Fruit fly (Drosophila melanogaster): ENCODE results near the gene CG14186.

DNA sequence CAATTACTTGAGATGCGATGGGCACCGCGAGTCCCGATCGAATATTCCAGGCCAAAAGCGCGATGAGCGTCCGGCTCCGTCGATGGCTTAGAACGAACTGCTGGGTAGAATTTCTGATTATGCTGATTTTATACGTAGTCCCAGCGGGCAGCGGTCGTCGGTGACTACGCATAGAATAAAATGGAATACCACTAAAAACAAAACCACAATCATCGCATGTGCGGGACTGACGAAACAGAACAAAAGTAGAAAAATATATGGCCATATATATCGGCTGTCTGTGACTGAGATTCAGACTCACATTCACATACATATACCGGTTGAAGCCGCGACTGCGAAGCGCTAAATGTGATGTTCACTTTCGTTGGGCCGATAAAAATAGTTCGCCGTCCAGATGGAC lies 23.7 kb upstream of the CG14186 start, which contains the start of gene CG7365:
- TF ChIP-seq CG12768 (GFP tag; optimal IDR thresholded peaks at IDR 0.05) (no peak), tj (GFP tag; optimal IDR thresholded peaks at IDR 0.05) (no peak), CG7101 (tag; optimal IDR thresholded peaks at IDR 0.05) (no peak), bab1 (GFP tag; optimal IDR thresholded peaks at IDR 0.05) (no peak), kay (GFP tag; ENCODE audit: borderline replicate concordance) (no peak), Mnt (GFP tag; optimal IDR thresholded peaks at IDR 0.05) (no peak), toe (GFP tag; optimal IDR thresholded peaks at IDR 0.05) (no peak)
